Fruit fly (Drosophila melanogaster): ENCODE data around the gene CG11360.

The CG11360 gene

DNA sequence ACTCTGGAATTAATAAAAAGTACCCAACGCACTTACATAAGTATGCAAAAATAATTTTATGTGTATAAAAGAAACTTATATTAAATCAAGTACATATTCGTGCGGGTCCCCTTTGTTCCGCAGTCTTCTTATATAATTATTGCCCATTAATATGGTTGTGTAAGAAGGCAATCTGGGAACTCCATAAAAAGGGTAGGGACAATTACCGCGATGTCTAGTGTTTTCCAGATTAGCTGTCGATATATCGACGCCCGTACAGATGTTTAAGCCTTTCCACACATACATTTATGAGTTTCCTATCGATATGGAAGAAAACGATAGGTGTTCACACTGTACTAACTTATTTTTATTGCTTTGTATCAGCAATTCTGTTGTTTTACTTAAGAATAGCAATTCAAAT lies 25.7 kb downstream of the CG11360 start (continued):
- TF ChIP-seq Side (GFP tag; optimal IDR thresholded peaks at IDR 0.05): no peak
- no peak for TF ChIP-seq usp (GFP tag; optimal IDR thresholded peaks at IDR 0.05)
- TF ChIP-seq CG10565 (GFP tag; optimal IDR thresholded peaks at IDR 0.05): no peak
- no peak for TF ChIP-seq pan (optimal IDR thresholded peaks at IDR 0.05)
- no peak for TF ChIP-seq pan (GFP tag; optimal IDR thresholded peaks at IDR 0.05 in 1 of 2, IDR thresholded peaks at IDR 0.05 in 1 of 2)
- peak; percentile 53 for TF ChIP-seq twi (tag; optimal IDR thresholded peaks at IDR 0.05)
- TF ChIP-seq Lpt (GFP tag; optimal IDR thresholded peaks at IDR 0.05): no peak
- TF ChIP-seq CG7786 (GFP tag; optimal IDR thresholded peaks at IDR 0.05): peak; percentile 1
- TF ChIP-seq CG30020 (tag; optimal IDR thresholded peaks at IDR 0.05): peak; percentile 98
- TF ChIP-seq Rx (GFP tag; IDR thresholded peaks at IDR 0.05): no peak
- TF ChIP-seq CG34376 (GFP tag; optimal IDR thresholded peaks at IDR 0.05): no peak
- TF ChIP-seq Awh (GFP tag; IDR thresholded peaks at IDR 0.05): no peak
- no peak for TF ChIP-seq cg (GFP tag; optimal IDR thresholded peaks at IDR 0.05)
- peak; percentile 47 for TF ChIP-seq lilli (GFP tag; optimal IDR thresholded peaks at IDR 0.05)
- TF ChIP-seq eve (GFP tag; optimal IDR thresholded peaks at IDR 0.05): no peak
- TF ChIP-seq fu2 (GFP tag; optimal IDR thresholded peaks at IDR 0.05): no peak
- no peak for TF ChIP-seq fd3F (GFP tag; optimal IDR thresholded peaks at IDR 0.05)
- 0 out of 2 replicates have a peak, but pooled peaks have one; percentile 25 for TF ChIP-seq CG31441 (GFP tag; IDR thresholded peaks at IDR 0.05)
- TF ChIP-seq Abd-B (GFP tag; optimal IDR thresholded peaks at IDR 0.05): no peak
- no peak; the same call in 1 of the 2 replicates for TF ChIP-seq unc-4 (GFP tag; IDR thresholded peaks at IDR 0.05; ENCODE audit: partially characterized antibody)
- TF ChIP-seq exex (tag; optimal IDR thresholded peaks at IDR 0.05): no peak
- no peak for TF ChIP-seq insv (GFP tag; optimal IDR thresholded peaks at IDR 0.05)
- no peak for TF ChIP-seq Hr78 (GFP tag; optimal IDR thresholded peaks at IDR 0.05)
- TF ChIP-seq Drgx (GFP tag; IDR thresholded peaks at IDR 0.05): no peak
- TF ChIP-seq tx (GFP tag; optimal IDR thresholded peaks at IDR 0.05): no peak
- TF ChIP-seq CG16863 (GFP tag; optimal IDR thresholded peaks at IDR 0.05): no peak
- TF ChIP-seq Hr51 (GFP tag; optimal IDR thresholded peaks at IDR 0.05): no peak
- TF ChIP-seq CG17385 (GFP tag; optimal IDR thresholded peaks at IDR 0.05): no peak
- no peak for TF ChIP-seq sr (GFP tag; IDR thresholded peaks at IDR 0.05)
- TF ChIP-seq ac (GFP tag; optimal IDR thresholded peaks at IDR 0.05): no peak
- TF ChIP-seq CG5180 (GFP tag; optimal IDR thresholded peaks at IDR 0.05): no peak
- no peak; the same call in 2 of the 3 replicates for TF ChIP-seq zen2 (GFP tag; IDR thresholded peaks at IDR 0.05; ENCODE audit: partially characterized antibody)
- no peak for TF ChIP-seq CG1832 (GFP tag; optimal IDR thresholded peaks at IDR 0.05)
- no peak for TF ChIP-seq stc (GFP tag; IDR thresholded peaks at IDR 0.05)
- no peak for TF ChIP-seq CG12236 (GFP tag; optimal IDR thresholded peaks at IDR 0.05)
- TF ChIP-seq repo (GFP tag; optimal IDR thresholded peaks at IDR 0.05): no peak
- TF ChIP-seq odd (GFP tag; optimal IDR thresholded peaks at IDR 0.05): no peak
- TF ChIP-seq btn (GFP tag; optimal IDR thresholded peaks at IDR 0.05): no peak
- no peak for TF ChIP-seq CG31388 (GFP tag; optimal IDR thresholded peaks at IDR 0.05)
- TF ChIP-seq B-H2 (GFP tag; optimal IDR thresholded peaks at IDR 0.05): peak; percentile 60
- TF ChIP-seq CG7987 (GFP tag; optimal IDR thresholded peaks at IDR 0.05): no peak
- no peak for TF ChIP-seq trh (GFP tag; optimal IDR thresholded peaks at IDR 0.05)
- TF ChIP-seq dpn (GFP tag; optimal IDR thresholded peaks at IDR 0.05): peak; percentile 35 to 55
- no peak for TF ChIP-seq Blimp-1 (GFP tag; optimal IDR thresholded peaks at IDR 0.05)
- TF ChIP-seq CG14860 (GFP tag; IDR thresholded peaks at IDR 0.05; ENCODE audit: partially characterized antibody): no peak; the same call in 2 of the 3 replicates
- no peak for TF ChIP-seq PHDP (tag; optimal IDR thresholded peaks at IDR 0.05)
- TF ChIP-seq CG12744 (GFP tag; optimal IDR thresholded peaks at IDR 0.05): no peak
- TF ChIP-seq sug (tag; optimal IDR thresholded peaks at IDR 0.05): peak; percentile 58
- TF ChIP-seq CG13894 (tag; optimal IDR thresholded peaks at IDR 0.05): peak; percentile 88
- TF ChIP-seq pum (GFP tag; optimal IDR thresholded peaks at IDR 0.05): no peak
- TF ChIP-seq run (tag; optimal IDR thresholded peaks at IDR 0.05): no peak
